Fruit fly (Drosophila melanogaster): Measurements from ENCODE around the gene Phf5a.
A peak's percentile ranks its signal among the peaks of the same experiment; 100 is the strongest.

Phf5a gene

DNA sequence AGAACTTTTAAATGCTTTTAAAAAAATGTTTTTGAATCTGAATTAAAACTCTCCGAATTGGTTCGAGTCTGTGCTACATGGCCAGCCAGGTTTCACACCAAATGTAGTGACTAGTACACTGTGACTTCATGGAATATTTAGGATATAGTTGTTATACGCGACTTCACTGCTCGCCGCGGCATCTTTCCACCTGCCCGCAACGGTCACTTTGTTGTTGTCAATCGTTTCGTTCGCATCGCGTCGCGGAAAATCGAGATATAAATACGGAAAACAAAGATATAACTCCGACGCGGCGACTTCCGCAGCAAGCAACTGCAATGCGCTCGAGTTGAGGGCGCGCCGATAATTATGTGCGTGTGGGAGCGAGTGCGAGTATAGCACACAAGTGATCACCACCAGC lies 7.8 kb upstream of the Phf5a start, which contains the start of gene CG31637:
TSS of gene CG31637 (plus strand) at position 200 of the 400 bp plus-strand sequence.
- TF ChIP-seq CG8478 (optimal IDR thresholded peaks at IDR 0.05) (no peak), CTCF (optimal IDR thresholded peaks at IDR 0.05) (peak; percentile 26 to 60)

DNA sequence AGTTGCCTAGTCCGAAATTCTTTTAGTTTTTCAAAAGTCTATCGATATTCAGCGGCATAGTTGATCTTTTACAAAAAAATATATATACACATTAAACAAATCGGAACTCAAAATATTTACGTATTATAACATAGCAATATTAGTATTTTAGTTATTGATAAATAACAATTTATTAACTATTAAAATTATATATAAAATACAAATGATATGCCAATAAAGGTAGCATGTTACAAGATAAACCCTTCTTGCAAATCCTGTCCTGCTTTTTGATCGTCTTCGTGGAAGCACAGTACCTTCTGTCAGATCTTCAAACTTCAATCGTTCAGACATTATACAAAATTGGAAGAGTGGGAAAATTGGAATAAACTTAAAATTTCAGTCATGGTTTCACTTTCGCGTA lies 6.1 kb upstream of the Phf5a start, which contains the start of gene CG9550:
TSS of gene CG9550 (plus strand) at position 301 of the 400 bp plus-strand sequence.
- TF ChIP-seq CG8478 (optimal IDR thresholded peaks at IDR 0.05) (no peak), CTCF (optimal IDR thresholded peaks at IDR 0.05) (no peak)

DNA sequence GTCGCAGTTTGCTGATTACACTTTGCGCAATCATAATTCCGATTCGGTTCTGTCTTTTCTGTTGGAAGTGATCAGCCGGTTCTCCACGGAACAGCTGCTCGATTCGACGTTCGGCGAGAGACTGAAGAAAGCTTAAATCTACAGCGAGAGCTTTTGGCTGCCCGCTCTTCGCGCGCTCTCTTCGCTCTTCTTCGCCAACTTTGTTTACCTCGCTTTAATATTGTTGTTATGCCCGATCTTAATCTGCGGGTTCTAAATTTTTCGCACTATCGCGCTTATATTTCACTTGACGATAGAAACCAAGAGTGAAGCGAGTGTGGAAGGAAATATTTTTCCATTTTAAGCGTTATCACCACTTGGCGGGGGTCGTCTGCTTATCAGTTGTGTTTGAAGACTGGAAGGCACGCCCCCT lies 3.8 kb upstream of the Phf5a start, which contains the start of gene CG9547:
TSS of gene CG9547 (minus strand) at position 128 of the 412 bp plus-strand sequence.
- TF ChIP-seq CTCF (optimal IDR thresholded peaks at IDR 0.05) = no peak
- no peak for TF ChIP-seq CG8478 (optimal IDR thresholded peaks at IDR 0.05)

DNA sequence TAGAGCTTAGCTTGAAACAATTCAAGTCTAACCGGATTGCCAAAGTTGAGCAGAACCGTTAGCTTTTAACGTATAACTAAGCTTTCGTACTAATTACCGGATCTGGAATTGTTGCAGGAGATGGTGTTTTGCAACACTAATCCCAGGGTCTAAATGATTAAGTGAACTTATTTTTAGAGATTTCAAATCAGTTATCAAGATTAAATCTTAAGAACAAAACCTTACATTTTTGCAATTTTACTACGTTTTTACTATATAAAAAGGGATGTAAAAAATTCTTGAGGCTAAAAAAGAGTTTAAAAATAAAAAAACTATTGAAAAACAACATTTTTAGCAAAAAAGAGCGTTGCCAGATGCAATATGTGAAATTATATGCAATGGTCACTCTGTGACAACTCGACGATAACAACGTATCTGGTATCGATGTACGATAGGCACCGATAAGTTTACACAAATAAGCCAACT lies 1.9 kb downstream of the Phf5a start, which contains the start of the genes KFase and epsilonCOP:
TSS of gene KFase (minus strand) at position 81 of the 465 bp plus-strand sequence.
TSS of gene epsilonCOP (plus strand) at position 415 of the 465 bp plus-strand sequence.
- no peak for TF ChIP-seq CG8478 (optimal IDR thresholded peaks at IDR 0.05)
- TF ChIP-seq CTCF (optimal IDR thresholded peaks at IDR 0.05) = peak in 1 of 2 experiments; percentile 27

DNA sequence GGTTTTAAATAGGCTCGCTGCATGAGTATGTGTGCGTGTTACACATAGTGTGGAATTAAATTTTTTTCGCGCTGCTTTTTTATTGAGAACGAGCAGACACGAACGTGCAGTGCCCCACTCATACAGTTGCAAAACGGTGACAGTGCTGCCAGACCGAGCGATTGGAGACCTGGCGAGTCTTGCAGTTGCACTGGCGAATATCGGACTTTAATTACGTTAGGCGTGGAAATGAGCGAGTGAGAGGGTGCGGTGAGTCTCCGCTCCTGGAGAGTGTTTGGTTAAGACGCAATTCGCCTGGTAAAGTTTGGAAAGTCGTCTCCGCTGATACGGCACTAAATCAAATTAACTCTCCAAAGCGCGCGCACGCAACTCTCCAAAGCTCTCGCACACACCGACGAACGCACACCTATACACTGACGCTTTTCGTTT lies 9.3 kb downstream of the Phf5a start:
- TF ChIP-seq CTCF (optimal IDR thresholded peaks at IDR 0.05) = no peak
- no peak for TF ChIP-seq CG8478 (optimal IDR thresholded peaks at IDR 0.05)

DNA sequence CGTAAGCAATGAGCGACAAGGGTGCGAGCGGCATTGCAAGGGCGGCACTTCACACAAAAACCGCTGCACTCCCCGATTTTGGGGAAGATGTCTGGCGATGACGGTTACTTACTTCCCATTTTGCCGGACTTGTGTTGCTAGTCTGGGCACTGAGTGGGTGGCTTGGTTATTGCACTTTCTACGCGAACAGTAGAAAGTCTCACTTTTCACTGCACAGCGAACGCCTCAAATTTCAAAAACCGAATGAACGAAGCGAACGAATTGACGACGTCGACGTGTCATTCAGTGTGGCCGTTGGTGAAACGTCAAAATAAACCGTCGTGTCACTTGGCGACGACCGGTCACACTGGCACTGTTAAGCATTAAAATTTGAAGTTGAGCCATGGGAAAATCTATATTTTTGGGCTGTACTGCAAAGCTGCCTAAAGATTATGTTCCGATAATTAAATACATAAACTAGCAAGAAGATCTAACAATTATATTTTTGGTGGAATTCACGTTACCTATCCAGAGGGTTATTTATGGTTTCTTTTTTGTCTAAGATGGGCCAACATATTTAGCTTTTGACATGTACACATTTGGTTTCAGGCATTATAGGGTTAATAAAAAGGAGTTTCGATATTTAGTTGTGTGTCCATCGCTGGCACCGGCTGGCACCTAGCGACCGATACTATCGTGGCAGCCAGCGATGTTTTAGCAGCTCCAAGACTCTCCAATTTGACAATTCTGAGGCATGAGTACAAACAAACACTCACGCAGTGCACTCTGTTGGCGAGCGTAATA lies 10.2 kb downstream of the Phf5a start, which contains the start of the genes Sec61alpha and Daxx:
TSS of gene Sec61alpha (minus strand) at position 364 of the 783 bp plus-strand sequence.
TSS of gene Daxx (plus strand) at position 718 of the 783 bp plus-strand sequence.
- TF ChIP-seq CG8478 (optimal IDR thresholded peaks at IDR 0.05) (no peak), CTCF (optimal IDR thresholded peaks at IDR 0.05) (no peak)

dm6 chr2L:6479226-6479906 lies 11.3 kb downstream of the Phf5a start:
- TF ChIP-seq CG8478 (optimal IDR thresholded peaks at IDR 0.05) (no peak), CTCF (optimal IDR thresholded peaks at IDR 0.05) (no peak)

DNA sequence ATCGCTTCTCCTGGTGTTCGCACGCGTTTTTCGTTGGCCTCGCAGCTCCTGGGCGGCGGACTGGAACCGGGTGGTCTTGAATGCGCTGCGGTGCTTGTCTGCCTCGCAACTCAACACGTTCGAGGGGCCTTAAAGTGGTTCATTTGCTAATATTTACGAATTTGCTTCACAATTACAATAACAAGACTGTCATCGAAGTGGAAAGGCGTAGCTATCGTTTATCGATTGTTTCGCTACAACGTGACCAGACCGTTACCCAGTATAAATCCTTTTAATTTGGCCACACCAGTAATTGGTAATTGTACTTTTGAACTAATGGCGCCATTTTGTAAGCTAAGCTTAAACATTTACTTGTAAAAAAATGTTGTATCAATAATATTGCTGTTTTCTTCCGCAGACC lies 13.9 kb downstream of the Phf5a start, which contains the start of gene CG9536:
TSS of gene CG9536 (minus strand) at position 223 of the 400 bp plus-strand sequence.
- no peak for TF ChIP-seq CTCF (optimal IDR thresholded peaks at IDR 0.05)
- TF ChIP-seq CG8478 (optimal IDR thresholded peaks at IDR 0.05) = no peak

DNA sequence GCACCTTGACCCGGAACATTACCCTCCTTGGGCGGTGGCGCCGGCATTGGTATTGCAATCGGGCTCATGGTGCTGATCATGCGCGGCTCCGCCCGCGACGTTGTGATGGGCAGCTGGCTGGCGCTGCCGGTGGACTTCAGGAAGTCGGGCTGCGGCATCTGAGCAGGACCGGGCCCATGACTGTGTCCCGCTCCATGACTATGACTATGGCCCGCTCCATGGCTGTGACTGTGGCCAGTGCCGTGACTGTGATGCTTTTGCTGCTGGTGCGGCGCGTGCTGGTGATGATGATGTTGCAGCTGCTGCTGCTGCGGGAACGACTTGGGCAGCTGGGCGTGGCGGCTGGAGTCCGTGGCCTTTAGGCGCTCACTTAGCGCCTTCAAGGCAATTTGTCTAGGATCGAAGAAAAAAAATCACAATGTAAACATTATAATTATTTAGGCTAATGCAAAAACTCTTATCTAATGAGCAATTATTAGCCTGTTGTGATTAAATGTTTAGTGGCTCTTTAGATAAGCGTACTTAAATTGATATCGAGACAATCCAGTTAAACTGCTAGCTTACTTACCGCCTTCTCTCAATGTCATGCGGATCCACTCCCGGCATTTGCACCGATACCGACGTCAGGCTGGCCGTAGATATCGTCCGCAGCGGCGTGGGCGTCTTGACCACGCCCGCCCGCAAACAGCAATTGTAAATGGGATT lies 15.6 kb downstream of the Phf5a start:
- TF ChIP-seq CTCF (optimal IDR thresholded peaks at IDR 0.05) (no peak), CG8478 (optimal IDR thresholded peaks at IDR 0.05) (no peak)

dm6 chr2L:6474298-6474697 lies 16.3 kb downstream of the Phf5a start:
- TF ChIP-seq CG8478 (optimal IDR thresholded peaks at IDR 0.05) (no peak), CTCF (optimal IDR thresholded peaks at IDR 0.05) (no peak)

DNA sequence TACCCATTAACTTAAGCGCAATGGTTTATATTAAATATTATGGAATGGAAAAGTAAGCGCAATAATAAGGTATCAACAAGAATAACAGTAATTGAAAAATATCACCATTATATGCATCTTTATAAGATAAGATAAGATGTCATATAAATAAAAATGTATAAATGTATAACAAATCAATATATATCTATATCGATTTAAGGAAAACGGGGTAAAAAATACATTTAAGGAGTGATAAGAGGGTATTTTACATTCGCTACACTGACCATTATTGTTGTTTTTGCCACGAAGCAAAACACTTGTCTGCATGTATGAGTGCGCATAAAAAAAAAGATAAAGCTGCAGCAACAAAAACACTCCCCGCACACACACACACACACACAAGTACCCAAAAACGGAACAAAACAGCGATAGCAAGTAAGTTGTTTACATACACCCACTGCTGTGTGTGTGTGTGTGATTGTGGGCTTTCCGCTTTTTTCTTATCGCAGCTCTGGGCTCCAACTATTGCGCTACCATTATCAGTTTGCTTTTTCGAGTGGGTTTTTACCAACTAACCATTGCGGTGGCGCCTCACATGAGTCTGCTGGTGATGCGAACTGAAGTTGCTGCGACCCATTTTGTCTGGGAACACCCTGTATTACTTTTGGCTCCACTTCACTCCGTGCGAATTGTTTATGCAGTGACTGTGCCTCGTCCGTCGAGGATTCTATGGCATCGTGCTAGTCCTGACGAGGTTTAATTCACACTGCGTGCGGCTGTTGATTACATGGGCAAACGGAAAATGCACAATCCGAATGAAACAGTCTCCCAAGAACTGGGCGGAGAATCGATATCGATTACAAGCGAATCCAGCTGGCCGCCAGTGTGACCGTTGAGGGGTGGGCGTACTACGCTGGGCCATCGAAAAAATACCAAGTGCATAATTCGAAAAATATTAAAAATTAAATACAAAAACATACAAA lies 17.3 kb downstream of the Phf5a start, which contains the start of gene mmy:
TSS of gene mmy (minus strand) at position 829 of the 962 bp plus-strand sequence.
- no peak for TF ChIP-seq CTCF (optimal IDR thresholded peaks at IDR 0.05)
- TF ChIP-seq CG8478 (optimal IDR thresholded peaks at IDR 0.05) = no peak

dm6 chr2L:6471978-6472776 lies 18.5 kb downstream of the Phf5a start:
- TF ChIP-seq CG8478 (optimal IDR thresholded peaks at IDR 0.05) (no peak), CTCF (optimal IDR thresholded peaks at IDR 0.05) (no peak)
